Fruit fly (Drosophila melanogaster) whole organism, prepupa: ENCODE data around the gene Spn85F.
A peak's percentile ranks its signal among the peaks of the same experiment; 100 is the strongest.

Source experiments
- Blimp-1 ChIP-seq: fragments of 200-800 bp; sonication (Bioruptor generic); optimal IDR thresholded peaks from 3 replicates; lab custom pipeline; 2017; ENCODE audit warnings: missing biosample characterization, missing genetic modification characterization, mild to moderate bottlenecking, moderate library complexity, missing genetic modification reagents
- CG10631 ChIP-seq: fragments of 200-800 bp; sonication (Bioruptor generic); optimal IDR thresholded peaks from 2 replicates; lab custom pipeline; 2016; ENCODE audit warnings: missing biosample characterization, missing genetic modification characterization
- CG11902 ChIP-seq: fragments of 200-800 bp; sonication (Bioruptor generic); optimal IDR thresholded peaks from 3 replicates; lab custom pipeline; 2016; ENCODE audit warnings: missing biosample characterization, missing genetic modification characterization
- CG15336 ChIP-seq: fragments of 200-800 bp; sonication (Bioruptor generic); IDR thresholded peaks from 2 replicates; pipeline ENCODE4 v1.3.6; 2022; ENCODE audit warnings: missing biosample characterization, missing genetic modification characterization
- CG1621 ChIP-seq: fragments of 200-800 bp; sonication (Bioruptor generic); optimal IDR thresholded peaks from 3 replicates; lab custom pipeline; 2018; ENCODE audit warnings: missing biosample characterization, mild to moderate bottlenecking, missing genetic modification characterization
- CG16779 ChIP-seq: fragments of 200-800 bp; sonication (Bioruptor generic); optimal IDR thresholded peaks from 3 replicates; lab custom pipeline; 2017; ENCODE audit warnings: missing biosample characterization, mild to moderate bottlenecking, missing genetic modification characterization
- CG3032 ChIP-seq: fragments of 200-800 bp; optimal IDR thresholded peaks from 2 replicates; lab custom pipeline; 2019; ENCODE audit warnings: missing biosample characterization, mild to moderate bottlenecking, missing genetic modification characterization, moderate library complexity
- CG31627 ChIP-seq: fragments of 200-800 bp; sonication (Bioruptor generic); optimal IDR thresholded peaks from 3 replicates; lab custom pipeline; 2016; ENCODE audit warnings: missing biosample characterization, missing genetic modification characterization
- CG34406 ChIP-seq: fragments of 200-800 bp; sonication (Bioruptor generic); optimal IDR thresholded peaks from 3 replicates; lab custom pipeline; 2016; ENCODE audit warnings: missing biosample characterization, missing genetic modification characterization
- CG3919 ChIP-seq: fragments of 200-800 bp; sonication (Bioruptor generic); optimal IDR thresholded peaks from 3 replicates; lab custom pipeline; 2016; ENCODE audit warnings: missing biosample characterization, missing genetic modification characterization
- CG6163 ChIP-seq: fragments of 200-800 bp; sonication (Bioruptor generic); IDR thresholded peaks from 3 replicates; pipeline ENCODE4 v1.3.6; 2022; ENCODE audit warnings: missing biosample characterization, missing genetic modification characterization
- CG6792 ChIP-seq: fragments of 200-800 bp; sonication (Bioruptor generic); optimal IDR thresholded peaks from 3 replicates; lab custom pipeline; 2016; ENCODE audit warnings: missing biosample characterization, missing genetic modification characterization
- CG6808 ChIP-seq: fragments of 200-800 bp; sonication (Bioruptor generic); optimal IDR thresholded peaks from 3 replicates; lab custom pipeline; 2017; ENCODE audit warnings: missing biosample characterization, missing genetic modification characterization, mild to moderate bottlenecking, moderate library complexity, missing genetic modification reagents
- CG7368 ChIP-seq: fragments of 200-800 bp; sonication (Bioruptor generic); optimal IDR thresholded peaks from 3 replicates; lab custom pipeline; 2016; ENCODE audit warnings: missing biosample characterization, missing genetic modification characterization
- CG8319 ChIP-seq: fragments of 200-800 bp; sonication (Bioruptor generic); optimal IDR thresholded peaks from 3 replicates; lab custom pipeline; 2016; ENCODE audit warnings: missing biosample characterization, missing genetic modification characterization
- CG8632 ChIP-seq: fragments of 200-800 bp; sonication (Bioruptor generic); optimal IDR thresholded peaks from 3 replicates; lab custom pipeline; 2016; ENCODE audit warnings: missing biosample characterization, missing genetic modification characterization
- Eip75B ChIP-seq: fragments of 200-800 bp; sonication (Bioruptor generic); optimal IDR thresholded peaks from 3 replicates; lab custom pipeline; 2016; ENCODE audit warnings: missing biosample characterization, missing genetic modification characterization
- Eip78C ChIP-seq: fragments of 200-800 bp; sonication (Bioruptor generic); peaks from one replicate; lab custom pipeline; 2016; ENCODE audit warnings: missing biosample characterization, missing genetic modification characterization
- Eip93F ChIP-seq: fragments of 200-800 bp; sonication (Bioruptor generic); optimal IDR thresholded peaks from 2 replicates; lab custom pipeline; 2016; ENCODE audit warnings: missing biosample characterization, mild to moderate bottlenecking, missing genetic modification characterization
- Gug ChIP-seq: fragments of 200-800 bp; sonication (Bioruptor generic); IDR thresholded peaks from 2 replicates; pipeline ENCODE4 v1.3.6; 2022; ENCODE audit warnings: missing biosample characterization, missing genetic modification characterization
- Hr38 ChIP-seq: sonication (Bioruptor generic); optimal IDR thresholded peaks from 2 replicates; lab custom pipeline; 2016; ENCODE audit warnings: missing biosample characterization, missing genetic modification characterization
- Hr4 ChIP-seq: fragments of 200-800 bp; sonication (Bioruptor generic); optimal IDR thresholded peaks from 3 replicates; lab custom pipeline; 2016; ENCODE audit warnings: missing biosample characterization, missing genetic modification characterization
- OdsH ChIP-seq: fragments of 200-800 bp; sonication (Bioruptor generic); optimal IDR thresholded peaks from 3 replicates; lab custom pipeline; 2016; ENCODE audit warnings: missing biosample characterization, missing genetic modification characterization
- Smox ChIP-seq: fragments of 200-800 bp; sonication (Bioruptor generic); optimal IDR thresholded peaks from 3 replicates; lab custom pipeline; 2016; ENCODE audit warnings: missing biosample characterization, missing genetic modification characterization
- Sox102F ChIP-seq: fragments of 200-800 bp; sonication (Bioruptor generic); optimal IDR thresholded peaks from 2 replicates; lab custom pipeline; 2016; ENCODE audit warnings: missing biosample characterization, mild to moderate bottlenecking, missing genetic modification characterization
- Sox14 ChIP-seq: fragments of 200-800 bp; sonication (Bioruptor generic); optimal IDR thresholded peaks from 3 replicates; lab custom pipeline; 2016; ENCODE audit warnings: missing biosample characterization, missing genetic modification characterization
- Sox15 ChIP-seq: fragments of 200-800 bp; sonication (Bioruptor generic); optimal IDR thresholded peaks from 3 replicates; lab custom pipeline; 2016; ENCODE audit warnings: missing biosample characterization, missing genetic modification characterization
- achi ChIP-seq: fragments of 200-800 bp; sonication (Bioruptor generic); optimal IDR thresholded peaks from 3 replicates; lab custom pipeline; 2016; ENCODE audit warnings: missing biosample characterization, missing genetic modification characterization
- cyc ChIP-seq: fragments of 200-800 bp; sonication (Bioruptor generic); optimal IDR thresholded peaks from 3 replicates; lab custom pipeline; 2016; ENCODE audit warnings: missing biosample characterization, missing genetic modification characterization
- dsx ChIP-seq: fragments of 200-800 bp; optimal IDR thresholded peaks from 3 replicates; lab custom pipeline; 2019; ENCODE audit warnings: missing biosample characterization, mild to moderate bottlenecking, missing genetic modification characterization, moderate library complexity; ENCODE audit not compliant: poor library complexity, severe bottlenecking
- eg ChIP-seq: fragments of 200-800 bp; sonication (Bioruptor generic); IDR thresholded peaks from 3 replicates; pipeline ENCODE4 v1.3.6; 2022; ENCODE audit warnings: missing biosample characterization, missing genetic modification characterization
- esn ChIP-seq: fragments of 200-800 bp; sonication (Bioruptor generic); optimal IDR thresholded peaks from 2 replicates; lab custom pipeline; 2016; ENCODE audit warnings: missing biosample characterization, mild to moderate bottlenecking, missing genetic modification characterization, moderate library complexity
- fd85E ChIP-seq: fragments of 200-800 bp; sonication (Bioruptor generic); optimal IDR thresholded peaks from 3 replicates; lab custom pipeline; 2016; ENCODE audit warnings: missing biosample characterization, missing genetic modification characterization
- fkh ChIP-seq: fragments of 200-800 bp; sonication (Bioruptor generic); optimal IDR thresholded peaks from 3 replicates; lab custom pipeline; 2017; ENCODE audit warnings: missing biosample characterization, mild to moderate bottlenecking, missing genetic modification characterization, moderate library complexity
- net ChIP-seq: fragments of 200-800 bp; sonication (Bioruptor generic); optimal IDR thresholded peaks from 3 replicates; lab custom pipeline; 2016; ENCODE audit warnings: missing biosample characterization, missing genetic modification characterization
- pdm3 ChIP-seq: fragments of 200-800 bp; sonication (Bioruptor generic); optimal IDR thresholded peaks from 3 replicates; lab custom pipeline; 2016; ENCODE audit warnings: missing biosample characterization, missing genetic modification characterization
- salr ChIP-seq, 2 experiments: fragments of 200-800 bp; sonication (Bioruptor generic); optimal IDR thresholded peaks; 3 replicates each; lab custom pipeline; 2016 to 2018; ENCODE audit warnings: missing biosample characterization in 2 of 2, missing genetic modification characterization in 2 of 2, mild to moderate bottlenecking in 1 of 2
- spab ChIP-seq: fragments of 200-800 bp; sonication (Bioruptor generic); optimal IDR thresholded peaks from 2 replicates; lab custom pipeline; 2017; ENCODE audit warnings: missing biosample characterization, mild to moderate bottlenecking, missing genetic modification characterization, missing genetic modification reagents
- ss ChIP-seq, 2 experiments: fragments of 200-800 bp; sonication (Bioruptor generic); optimal IDR thresholded peaks; 2 replicates in 1 of 2; 3 replicates in 1 of 2; lab custom pipeline; 2017 to 2018; ENCODE audit warnings: mild to moderate bottlenecking in 2 of 2, missing biosample characterization in 2 of 2, missing genetic modification characterization in 2 of 2, moderate library complexity in 1 of 2
- svp ChIP-seq: fragments of 200-800 bp; sonication (Bioruptor generic); peaks from one replicate; lab custom pipeline; 2016; ENCODE audit warnings: missing biosample characterization, missing genetic modification characterization
- topi ChIP-seq: fragments of 200-800 bp; sonication (Bioruptor generic); optimal IDR thresholded peaks from 3 replicates; lab custom pipeline; 2016; ENCODE audit warnings: missing biosample characterization, missing genetic modification characterization
- vri ChIP-seq: fragments of 200-800 bp; sonication (Bioruptor generic); optimal IDR thresholded peaks from 3 replicates; lab custom pipeline; 2016; ENCODE audit warnings: missing biosample characterization, mild to moderate bottlenecking, missing genetic modification characterization

Spn85F gene

DNA sequence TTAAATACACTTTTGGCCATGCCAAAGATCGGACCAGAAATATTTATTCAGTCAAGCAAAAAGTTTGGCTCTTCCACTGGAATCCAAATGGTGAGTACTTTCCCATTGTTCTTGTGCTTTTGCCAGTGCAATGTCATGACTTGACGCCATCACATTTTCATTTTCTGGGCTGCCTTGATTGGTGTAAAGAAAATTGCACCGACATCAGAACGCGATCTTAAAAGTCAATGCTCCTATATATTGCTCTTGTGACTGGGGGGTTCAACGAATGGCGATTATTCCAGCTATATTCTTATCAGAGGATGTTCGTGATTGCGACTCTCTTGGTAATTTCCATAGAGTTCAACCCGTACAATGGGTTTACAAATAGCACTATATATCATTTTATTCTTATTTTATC, 43.5 kb downstream of the Spn85F start:
- TF ChIP-seq CG16779 (tag; lab: Kevin White, UChicago), result no peak
- TF ChIP-seq Eip78C (GFP tag; lab: Kevin White, UChicago), result no peak
- TF ChIP-seq Eip93F, result peak; percentile 60
- no peak for TF ChIP-seq CG31627 (GFP tag; lab: Kevin White, UChicago)
- peak; percentile 59 for TF ChIP-seq vri (GFP tag; lab: Kevin White, UChicago)
- no peak for TF ChIP-seq CG15336 (GFP tag; lab: Robert Waterston, UW)
- TF ChIP-seq Hr38 (GFP tag; lab: Kevin White, UChicago), result no peak
- no peak for TF ChIP-seq ss (GFP tag; optimal IDR thresholded peaks at IDR 0.05; lab: Kevin White, UChicago)
- TF ChIP-seq Eip75B (GFP tag; lab: Kevin White, UChicago), result no peak
- TF ChIP-seq esn (GFP tag; lab: Kevin White, UChicago), result no peak
- TF ChIP-seq svp (GFP tag; lab: Kevin White, UChicago), result peak; percentile 97
- no peak for TF ChIP-seq achi (GFP tag; lab: Kevin White, UChicago)
- no peak for TF ChIP-seq dsx (GFP tag; lab: Kevin White, UChicago)
- TF ChIP-seq cyc (GFP tag; lab: Kevin White, UChicago), result no peak
- TF ChIP-seq OdsH (GFP tag; lab: Kevin White, UChicago), result no peak
- TF ChIP-seq Hr4, result no peak

DNA sequence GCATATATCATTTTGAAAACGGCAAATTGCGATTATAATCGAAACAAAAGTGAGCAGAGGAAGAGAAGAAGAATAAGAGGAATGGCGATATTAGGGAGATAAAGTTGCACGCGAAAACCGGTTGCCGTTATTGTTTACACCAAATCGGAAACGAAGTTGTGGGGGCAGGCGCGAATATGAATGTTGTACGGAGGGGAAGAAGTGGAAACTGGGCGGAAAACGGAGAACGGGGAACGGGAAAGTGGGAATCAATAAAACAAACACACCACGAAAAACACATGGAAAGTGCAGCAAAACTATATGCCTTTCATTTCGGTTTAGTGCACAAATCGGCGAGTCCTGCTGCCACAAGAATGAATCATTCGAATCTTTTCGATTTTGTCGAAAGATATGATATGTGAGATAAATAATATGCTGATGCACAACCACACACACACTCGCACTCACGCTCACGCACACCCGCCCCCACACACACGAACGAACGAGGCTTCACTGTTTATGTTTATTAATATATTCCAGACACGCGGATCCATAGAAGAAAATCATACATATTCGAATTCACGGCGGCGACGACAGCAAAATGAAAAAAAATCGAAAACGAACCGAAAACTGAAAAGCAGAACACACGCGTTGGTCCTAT, 45.2 kb downstream of the Spn85F start:
- TF ChIP-seq fkh (GFP tag; lab: Kevin White, UChicago) (peak; percentile 22), CG6163 (GFP tag; lab: Robert Waterston, UW) (peak; percentile 11; the same call in 1 of the 3 replicates), cyc (GFP tag; lab: Kevin White, UChicago) (no peak), Hr38 (GFP tag; lab: Kevin White, UChicago) (no peak), esn (GFP tag; lab: Kevin White, UChicago) (peak; percentile 9), spab (GFP tag; lab: Kevin White, UChicago) (no peak)

DNA sequence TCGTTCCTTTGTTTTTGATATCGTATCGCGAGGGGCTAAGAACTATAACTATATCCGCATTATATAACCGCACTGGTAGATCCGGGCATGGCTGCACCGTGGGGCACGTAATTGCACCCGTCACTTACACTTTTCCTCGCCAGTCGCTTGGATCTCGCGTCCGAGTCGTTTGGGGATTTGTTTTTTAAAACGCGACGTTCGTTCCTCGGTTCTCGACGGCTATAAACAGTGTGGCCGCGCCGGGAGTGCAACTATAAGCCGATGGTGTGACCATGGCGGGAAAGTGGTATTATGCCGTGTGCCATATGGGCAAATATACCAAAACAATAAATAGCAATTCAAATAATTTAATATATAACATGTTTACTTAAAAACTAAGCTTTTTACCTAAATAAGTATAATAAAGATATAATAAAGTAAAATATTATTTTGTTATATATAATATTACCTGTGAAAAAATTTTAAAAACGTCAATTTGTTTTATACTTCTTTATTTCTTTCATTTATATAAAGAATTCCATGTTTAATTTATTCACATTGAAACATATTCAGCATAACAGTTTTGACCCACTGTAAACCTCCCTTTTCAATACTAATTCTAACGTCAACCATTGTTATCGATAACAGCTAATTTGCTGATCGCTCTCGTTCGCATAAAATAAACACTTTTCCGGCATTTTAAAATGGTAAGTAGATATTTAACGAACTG, 45.9 kb downstream of the Spn85F start, which contains the start of the genes Mical and CG3909:
TSS of gene Mical (minus strand) at position 232 of the 709 bp plus-strand sequence.
TSS of gene CG3909 (plus strand) at position 607 of the 709 bp plus-strand sequence.
- TF ChIP-seq CG6808 (GFP tag; lab: Kevin White, UChicago) (peak; percentile 24), CG3032 (tag; lab: Kevin White, UChicago) (peak; percentile 86), CG8319 (peak; percentile 18), CG10631 (GFP tag; lab: Kevin White, UChicago) (peak; percentile 88), pdm3 (GFP tag; lab: Kevin White, UChicago) (peak; percentile 65), Eip93F (peak; percentile 45), CG8632 (GFP tag; lab: Kevin White, UChicago) (peak; percentile 76), Blimp-1 (GFP tag; lab: Kevin White, UChicago) (peak; percentile 39), achi (GFP tag; lab: Kevin White, UChicago) (peak; percentile 82), salr (GFP tag; optimal IDR thresholded peaks at IDR 0.05; lab: Kevin White, UChicago) (peak in 1 of 2 experiments; percentile 82), Gug (peak; percentile 76), CG16779 (tag; lab: Kevin White, UChicago) (peak; percentile 62), CG11902 (GFP tag; lab: Kevin White, UChicago) (peak; percentile 38), dsx (GFP tag; lab: Kevin White, UChicago) (peak; percentile 77), Smox (peak; percentile 68), ss (GFP tag; optimal IDR thresholded peaks at IDR 0.05; lab: Kevin White, UChicago) (peak; percentile 6 to 44), CG6163 (GFP tag; lab: Robert Waterston, UW) (peak; percentile 85), CG3919 (peak; percentile 76), esn (GFP tag; lab: Kevin White, UChicago) (peak; percentile 81), CG6792 (GFP tag; lab: Kevin White, UChicago) (peak; percentile 78), net (peak; percentile 68), Eip78C (GFP tag; lab: Kevin White, UChicago) (peak; percentile 82), CG34406 (GFP tag; lab: Kevin White, UChicago) (peak; percentile 83), Sox15 (GFP tag; lab: Kevin White, UChicago) (peak; percentile 60), CG7368 (GFP tag; lab: Kevin White, UChicago) (peak; percentile 80), fd85E (GFP tag; lab: Kevin White, UChicago) (no peak), CG1621 (peak; percentile 35), topi (GFP tag; lab: Kevin White, UChicago) (peak; percentile 60), cyc (GFP tag; lab: Kevin White, UChicago) (peak; percentile 74), Hr4 (peak; percentile 69), Sox14 (GFP tag; lab: Kevin White, UChicago) (peak; percentile 25), vri (GFP tag; lab: Kevin White, UChicago) (peak; percentile 69), Sox102F (peak; percentile 59), OdsH (GFP tag; lab: Kevin White, UChicago) (peak; percentile 83), eg (GFP tag; lab: Robert Waterston, UW) (peak; percentile 92)
